Fruit fly (Drosophila melanogaster) whole organism, wandering third instar larva: ENCODE results near the gene CG31139.

Source experiments
- Abd-B ChIP-seq: fragments of >200 bp; optimal IDR thresholded peaks from 2 replicates; lab custom pipeline; 2017; ENCODE audit warnings: missing biosample characterization, missing genetic modification characterization
- CG32264 ChIP-seq: fragments of 200-800 bp; sonication (Bioruptor generic); optimal IDR thresholded peaks from 2 replicates; lab custom pipeline; 2016; ENCODE audit warnings: missing biosample characterization, missing genetic modification characterization
- CG9705 ChIP-seq: fragments of 200-800 bp; sonication (Bioruptor generic); optimal IDR thresholded peaks from 2 replicates; lab custom pipeline; 2018; ENCODE audit warnings: missing biosample characterization, mild to moderate bottlenecking, missing genetic modification characterization
- CrebA ChIP-seq: fragments of 200-800 bp; sonication (Bioruptor generic); optimal IDR thresholded peaks from 2 replicates; lab custom pipeline; 2016; ENCODE audit warnings: missing biosample characterization, mild to moderate bottlenecking, missing genetic modification characterization, borderline replicate concordance
- Dfd ChIP-seq: fragments of >200 bp; optimal IDR thresholded peaks from 2 replicates; lab custom pipeline; 2017; ENCODE audit warnings: missing biosample characterization, missing genetic modification characterization
- GATAd ChIP-seq: sonication (Bioruptor generic); optimal IDR thresholded peaks from 2 replicates; lab custom pipeline; 2016; ENCODE audit warnings: missing biosample characterization, missing genetic modification characterization
- HLH106 ChIP-seq: fragments of 200-800 bp; optimal IDR thresholded peaks from 3 replicates; lab custom pipeline; 2019; ENCODE audit warnings: missing biosample characterization, mild to moderate bottlenecking, missing genetic modification characterization, moderate library complexity
- Hnf4 ChIP-seq: fragments of 200-800 bp; sonication (Bioruptor generic); optimal IDR thresholded peaks from 2 replicates; lab custom pipeline; 2016; ENCODE audit warnings: missing biosample characterization, mild to moderate bottlenecking, missing genetic modification characterization
- Hr78 ChIP-seq: fragments of >200 bp; optimal IDR thresholded peaks from 2 replicates; lab custom pipeline; 2017; ENCODE audit warnings: missing biosample characterization, missing genetic modification characterization
- Jra ChIP-seq: sonication (Bioruptor generic); optimal IDR thresholded peaks from 2 replicates; lab custom pipeline; 2016; ENCODE audit warnings: missing biosample characterization, missing genetic modification characterization
- Myc ChIP-seq: fragments of >200 bp; optimal IDR thresholded peaks from 2 replicates; lab custom pipeline; 2017
- N ChIP-seq: fragments of >200 bp; optimal IDR thresholded peaks from 2 replicates; lab custom pipeline; 2018; ENCODE audit warnings: missing biosample characterization, missing external identifiers, missing genetic modification characterization
- OdsH ChIP-seq: fragments of 200-800 bp; sonication (Bioruptor generic); optimal IDR thresholded peaks from 2 replicates; lab custom pipeline; 2016; ENCODE audit warnings: missing biosample characterization, mild to moderate bottlenecking, missing genetic modification characterization
- Rel ChIP-seq, 2 experiments: fragments of 200-800 bp; sonication (Bioruptor generic) in 1 of 2; optimal IDR thresholded peaks; 2 replicates in 1 of 2; 3 replicates in 1 of 2; lab custom pipeline; 2016 to 2019; ENCODE audit warnings: mild to moderate bottlenecking in 2 of 2, missing biosample characterization in 2 of 2, missing genetic modification characterization in 2 of 2, moderate library complexity in 1 of 2
- Sp1 ChIP-seq: fragments of 200-800 bp; sonication (Bioruptor generic); optimal IDR thresholded peaks from 3 replicates; lab custom pipeline; 2019; ENCODE audit warnings: missing biosample characterization, mild to moderate bottlenecking, missing genetic modification characterization, moderate library complexity
- Vsx2 ChIP-seq: fragments of 200-300, 225-300 bp; sonication (Bioruptor generic); optimal IDR thresholded peaks from 2 replicates; lab custom pipeline; 2018; ENCODE audit warnings: missing biosample characterization, missing genetic modification characterization; ENCODE audit not compliant: partially characterized antibody
- br ChIP-seq: fragments of 200-800 bp; sonication (Bioruptor generic); optimal IDR thresholded peaks from 2 replicates; lab custom pipeline; 2016; ENCODE audit warnings: missing biosample characterization, missing genetic modification characterization
- dl ChIP-seq, 2 experiments: fragments of 175-275, 200-275 bp in 1 of 2; fragments of 200-275 bp in 1 of 2; sonication (Bioruptor generic); optimal IDR thresholded peaks; lab custom pipeline; 2018; ENCODE audit warnings: mild to moderate bottlenecking in 2 of 2, missing biosample characterization in 2 of 2, missing genetic modification characterization in 2 of 2, moderate library complexity in 2 of 2; ENCODE audit not compliant: partially characterized antibody in 2 of 2, insufficient read depth in 1 of 2
- dmrt93B ChIP-seq: fragments of 200-800 bp; sonication (Bioruptor generic); optimal IDR thresholded peaks from 2 replicates; lab custom pipeline; 2018; ENCODE audit warnings: missing biosample characterization, mild to moderate bottlenecking, missing genetic modification characterization
- ey ChIP-seq: fragments of 200-800 bp; sonication (Bioruptor generic); optimal IDR thresholded peaks from 2 replicates; lab custom pipeline; 2016; ENCODE audit warnings: missing biosample characterization, missing genetic modification characterization
- foxo ChIP-seq, 2 experiments: fragments of 200-800 bp; sonication (Bioruptor generic); optimal IDR thresholded peaks; 2 replicates in 1 of 2; 3 replicates in 1 of 2; lab custom pipeline; 2016 to 2017; ENCODE audit warnings: missing biosample characterization in 2 of 2, missing genetic modification characterization in 2 of 2
- h ChIP-seq: fragments of 200-800 bp; sonication (Bioruptor generic); optimal IDR thresholded peaks from 3 replicates; lab custom pipeline; 2016; ENCODE audit warnings: missing biosample characterization, mild to moderate bottlenecking, missing genetic modification characterization
- jim ChIP-seq: fragments of 175-275, 200-325 bp; sonication (Bioruptor generic); optimal IDR thresholded peaks from 2 replicates; lab custom pipeline; 2016; ENCODE audit warnings: missing biosample characterization, mild to moderate bottlenecking, missing genetic modification characterization
- lola ChIP-seq: fragments of >200 bp; optimal IDR thresholded peaks from 2 replicates; lab custom pipeline; 2017; ENCODE audit warnings: missing biosample characterization, missing genetic modification characterization
- pan ChIP-seq: fragments of >200 bp; optimal IDR thresholded peaks from 2 replicates; lab custom pipeline; 2017
- psq ChIP-seq: fragments of 200-800 bp; sonication (Bioruptor generic); optimal IDR thresholded peaks from 3 replicates; lab custom pipeline; 2017; ENCODE audit warnings: missing biosample characterization, mild to moderate bottlenecking, missing genetic modification characterization, moderate library complexity
- rgr ChIP-seq: fragments of 200-800 bp; sonication (Bioruptor generic); optimal IDR thresholded peaks from 3 replicates; lab custom pipeline; 2016; ENCODE audit warnings: missing biosample characterization, mild to moderate bottlenecking, missing genetic modification characterization
- sage ChIP-seq: fragments of 200-800 bp; sonication (Bioruptor generic); optimal IDR thresholded peaks from 2 replicates; lab custom pipeline; 2016; ENCODE audit warnings: missing biosample characterization, mild to moderate bottlenecking, missing genetic modification characterization
- sv ChIP-seq: fragments of 200-800 bp; sonication (Bioruptor generic); optimal IDR thresholded peaks from 3 replicates; lab custom pipeline; 2016; ENCODE audit warnings: missing biosample characterization, missing genetic modification characterization
- tai ChIP-seq: sonication (Bioruptor generic); optimal IDR thresholded peaks from 2 replicates; lab custom pipeline; 2016; ENCODE audit warnings: missing biosample characterization, missing genetic modification characterization
- usp ChIP-seq: fragments of >200 bp; optimal IDR thresholded peaks from 2 replicates; lab custom pipeline; 2017; ENCODE audit warnings: missing biosample characterization, missing genetic modification characterization
- woc ChIP-seq: sonication (Bioruptor generic); optimal IDR thresholded peaks from 2 replicates; lab custom pipeline; 2016; ENCODE audit warnings: missing biosample characterization, mild to moderate bottlenecking, missing genetic modification characterization

Gene CG31139

DNA sequence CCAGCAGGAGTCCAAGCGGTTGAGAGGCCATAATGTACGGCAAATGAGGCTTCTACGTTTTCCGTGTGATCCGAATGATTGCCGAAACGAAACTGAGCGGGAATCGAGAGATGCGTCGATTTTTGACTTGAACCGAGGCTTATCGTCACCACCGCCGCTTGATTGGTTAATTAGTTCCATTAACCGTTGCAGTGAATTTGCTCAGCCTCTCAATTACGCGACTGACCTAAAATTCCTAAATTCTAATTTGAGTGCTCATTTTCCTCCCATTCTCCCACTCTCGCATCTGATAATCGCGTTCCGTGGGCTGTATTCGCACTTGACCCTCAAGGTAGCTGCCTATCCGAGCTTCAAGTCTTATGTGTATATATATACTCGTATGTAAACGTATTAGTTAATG, 17.2 kb upstream of the CG31139 start, which contains the start of gene Nepl15:
Nepl15 (minus strand) TSS at position 101 of the 400 bp plus-strand sequence.
- TF ChIP-seq CG32264 (GFP tag; lab: Kevin White, UChicago) (no peak), CG9705 (no peak), HLH106 (tag; lab: Kevin White, UChicago) (no peak), psq (GFP tag; lab: Kevin White, UChicago) (no peak), foxo (GFP tag; optimal IDR thresholded peaks at IDR 0.05; lab: Kevin White, UChicago) (no peak), GATAd (no peak), Myc (lab: Kevin White, UChicago) (no peak), Hr78 (no peak), sage (no peak), Vsx2 (GFP tag; lab: Kevin White, UChicago) (no peak), usp (GFP tag; lab: Kevin White, UChicago) (no peak), OdsH (GFP tag; lab: Kevin White, UChicago) (no peak), CrebA (GFP tag; lab: Kevin White, UChicago) (no peak), dmrt93B (no peak), Dfd (GFP tag; lab: Kevin White, UChicago) (no peak)

DNA sequence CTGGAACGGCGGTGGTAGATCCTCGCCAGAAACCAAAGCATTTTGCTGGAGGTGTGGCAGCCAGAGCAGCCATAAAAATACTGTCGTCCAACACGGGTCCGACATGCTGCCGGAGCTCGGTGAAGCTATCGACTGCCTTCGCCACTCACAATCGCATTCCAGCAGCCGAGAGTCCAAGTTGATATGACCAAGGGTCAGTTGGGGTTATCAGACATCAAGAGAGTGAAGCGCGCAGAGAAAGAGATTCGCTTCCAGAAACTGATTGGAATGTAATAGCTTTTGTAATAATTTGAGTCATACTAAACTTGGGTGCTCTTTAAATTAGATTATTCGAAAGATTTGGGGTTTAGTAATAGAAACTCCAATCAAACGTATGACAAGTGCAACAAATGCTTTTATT, 14.7 kb upstream of the CG31139 start, which contains the start of gene Nepl14:
Nepl14 (minus strand) TSS at position 125 of the 400 bp plus-strand sequence.
- no peak for TF ChIP-seq br (GFP tag; lab: Kevin White, UChicago)
- no peak for TF ChIP-seq N (GFP tag; lab: Kevin White, UChicago)
- no peak for TF ChIP-seq woc (GFP tag; lab: Kevin White, UChicago)
- TF ChIP-seq h: no peak
- TF ChIP-seq Vsx2 (GFP tag; lab: Kevin White, UChicago): no peak
- no peak for TF ChIP-seq Myc (lab: Kevin White, UChicago)

DNA sequence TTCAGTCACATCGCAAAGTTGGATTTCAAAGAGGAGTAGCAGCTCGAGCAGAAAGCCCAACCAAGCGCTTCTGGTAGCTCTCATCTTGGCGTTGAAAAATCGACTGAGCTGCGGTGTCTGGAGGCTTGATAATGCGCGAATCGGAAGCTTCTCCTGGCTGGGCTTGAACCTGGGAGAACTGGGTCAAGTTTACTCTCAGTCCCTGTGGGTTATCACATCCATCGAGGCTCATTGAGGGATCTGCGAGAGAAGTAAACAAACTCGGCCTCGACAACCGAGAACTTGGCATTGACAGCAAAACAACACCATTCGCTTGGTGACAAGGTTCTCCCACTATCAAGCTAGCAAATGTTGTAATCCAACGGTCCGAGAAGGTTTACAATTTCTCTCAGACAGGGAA, 12.1 kb upstream of the CG31139 start, which contains the start of gene Nepl13:
Nepl13 (minus strand) TSS at position 89 of the 400 bp plus-strand sequence.
- TF ChIP-seq h (no peak), psq (GFP tag; lab: Kevin White, UChicago) (no peak), jim (GFP tag; lab: Kevin White, UChicago) (no peak), Abd-B (GFP tag; lab: Kevin White, UChicago) (no peak), Hnf4 (no peak), Jra (GFP tag; lab: Kevin White, UChicago) (no peak), OdsH (GFP tag; lab: Kevin White, UChicago) (no peak), Dfd (GFP tag; lab: Kevin White, UChicago) (no peak), rgr (GFP tag; lab: Kevin White, UChicago) (no peak), CrebA (GFP tag; lab: Kevin White, UChicago) (no peak), pan (lab: Kevin White, UChicago) (no peak), sv (GFP tag; lab: Kevin White, UChicago) (no peak), ey (GFP tag; lab: Kevin White, UChicago) (no peak), woc (GFP tag; lab: Kevin White, UChicago) (no peak), tai (no peak)

DNA sequence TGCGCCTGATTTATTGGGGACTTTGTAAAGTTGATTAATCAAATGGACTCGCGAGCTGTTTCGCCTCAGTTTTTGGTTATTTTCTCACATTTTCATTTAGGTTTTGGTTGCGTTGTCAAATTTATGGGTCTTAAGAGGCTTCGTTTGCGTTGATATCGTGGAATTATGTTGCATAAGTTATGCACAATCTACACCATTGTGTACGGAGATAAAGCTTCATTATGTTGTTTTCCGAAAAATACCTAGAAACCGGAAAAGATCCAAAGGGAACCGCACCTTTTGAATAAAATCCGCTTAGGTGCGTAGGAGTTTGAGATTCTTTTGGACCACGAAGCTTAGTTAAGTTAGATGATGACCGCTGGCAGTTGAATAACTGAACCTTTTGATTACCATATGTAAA, 8.3 kb upstream of the CG31139 start:
- TF ChIP-seq Abd-B (GFP tag; lab: Kevin White, UChicago) (no peak), lola (GFP tag; lab: Kevin White, UChicago) (no peak), GATAd (no peak), CG9705 (no peak), woc (GFP tag; lab: Kevin White, UChicago) (no peak), tai (no peak), HLH106 (tag; lab: Kevin White, UChicago) (no peak), N (GFP tag; lab: Kevin White, UChicago) (no peak), ey (GFP tag; lab: Kevin White, UChicago) (no peak), jim (GFP tag; lab: Kevin White, UChicago) (no peak), Hnf4 (no peak), h (no peak), sv (GFP tag; lab: Kevin White, UChicago) (no peak), br (GFP tag; lab: Kevin White, UChicago) (no peak), dl (GFP tag; optimal IDR thresholded peaks at IDR 0.05; lab: Kevin White, UChicago; ENCODE audit: insufficient read depth in 1 of 2, partially characterized antibody in 2 of 2) (no peak)

DNA sequence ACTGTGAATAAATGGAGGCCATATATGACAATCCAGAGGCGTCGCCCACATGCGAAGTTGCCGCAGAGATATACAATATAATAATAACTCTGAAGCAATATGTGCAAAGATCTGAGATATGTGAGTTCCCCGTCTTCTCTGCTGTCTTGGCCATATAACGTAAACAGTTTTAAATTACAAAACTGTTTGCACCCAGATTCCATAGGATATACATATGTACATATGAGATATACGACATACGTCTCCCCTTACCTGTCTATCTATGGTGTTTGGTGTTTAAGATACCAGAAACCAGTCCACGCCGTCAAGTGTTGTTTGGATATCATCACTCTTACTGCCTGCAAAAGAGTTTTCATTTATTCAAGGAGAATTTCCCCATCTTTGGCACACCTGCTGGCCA, 7.4 kb upstream of the CG31139 start:
- TF ChIP-seq Sp1 (GFP tag; lab: Kevin White, UChicago) (no peak), Rel (GFP tag; optimal IDR thresholded peaks at IDR 0.05; lab: Kevin White, UChicago) (no peak), Rel (tag; optimal IDR thresholded peaks at IDR 0.05; lab: Kevin White, UChicago) (peak; percentile 51)
